Worm (Caenorhabditis elegans) whole organism, late embryonic: ENCODE results near the gene B0416.2.

ENCODE experiments used
- C38D4.7 ChIP-seq: fragments of 200-800 bp; sonication (Bioruptor generic); optimal IDR thresholded peaks from 2 replicates; lab custom pipeline; 2018; ENCODE audit warnings: mild to moderate bottlenecking, missing genetic modification characterization, moderate library complexity, missing compliant biosample characterization
- Y22D7AL.16 ChIP-seq: sonication (generic microtip); optimal IDR thresholded peaks from 2 replicates; lab custom pipeline; 2016; ENCODE audit warnings: missing genetic modification characterization, missing compliant biosample characterization
- ama-1 ChIP-seq: fragments of 150-350 bp; optimal IDR thresholded peaks from 2 replicates; lab custom pipeline; 2014
- ceh-18 ChIP-seq: sonication (generic microtip); optimal IDR thresholded peaks from 2 replicates; lab custom pipeline; 2016; ENCODE audit warnings: missing genetic modification characterization, missing compliant biosample characterization
- mec-3 ChIP-seq: sonication (generic microtip); optimal IDR thresholded peaks from 2 replicates; lab custom pipeline; 2016; ENCODE audit warnings: borderline replicate concordance, missing genetic modification characterization, missing compliant biosample characterization
- nfya-1 ChIP-seq: sonication (generic microtip); optimal IDR thresholded peaks from 2 replicates; lab custom pipeline; 2017; ENCODE audit warnings: missing genetic modification characterization, mild to moderate bottlenecking, missing compliant biosample characterization, antibody characterized with exemption, moderate library complexity
- rnt-1 ChIP-seq: sonication (generic microtip); optimal IDR thresholded peaks from 2 replicates; lab custom pipeline; 2016; ENCODE audit warnings: missing genetic modification characterization, missing compliant biosample characterization
- sox-4 ChIP-seq: sonication (generic microtip); optimal IDR thresholded peaks from 2 replicates; lab custom pipeline; 2017; ENCODE audit warnings: mild to moderate bottlenecking, missing genetic modification characterization, inconsistent platforms, missing compliant biosample characterization
- unc-42 ChIP-seq: sonication (generic microtip); optimal IDR thresholded peaks from 2 replicates; lab custom pipeline; 2016; ENCODE audit warnings: missing genotype, missing genetic modification characterization, missing compliant biosample characterization

- no peak for TF ChIP-seq mec-3
- no peak for TF ChIP-seq sox-4 (tag; lab: Kevin White, UChicago)
- TF ChIP-seq ceh-18: no peak
- TF ChIP-seq ama-1 (lab: Kevin White, UChicago): no peak
- TF ChIP-seq Y22D7AL.16 (tag; lab: Kevin White, UChicago): no peak
- no peak for TF ChIP-seq unc-42 (tag; lab: Kevin White, UChicago)
- no peak for TF ChIP-seq C38D4.7 (GFP tag; lab: Kevin White, UChicago)
- no peak for TF ChIP-seq rnt-1
- no peak for TF ChIP-seq nfya-1
Measured at ce11 chrX:9261626-9262189, 37.2 kb upstream of the B0416.2 start.
